Worm (Caenorhabditis elegans) whole organism, mixed stage, embryonic: ENCODE data around the gene K09F5.4.

ENCODE experiments used
- M03D4.4 ChIP-seq: sonication (generic microtip); optimal IDR thresholded peaks from 2 replicates; lab custom pipeline; 2017; ENCODE audit warnings: mild to moderate bottlenecking, missing genetic modification characterization, missing compliant biosample characterization
- elt-1 ChIP-seq: sonication (generic microtip); optimal IDR thresholded peaks from 2 replicates; lab custom pipeline; 2017; ENCODE audit warnings: missing genetic modification characterization, mild to moderate bottlenecking, missing compliant biosample characterization, antibody characterized with exemption, moderate library complexity, borderline replicate concordance; ENCODE audit not compliant: insufficient read depth
- hlh-1 ChIP-seq: fragments of 150-350 bp; optimal IDR thresholded peaks from 2 replicates; lab custom pipeline; 2014; ENCODE audit warnings: missing biosample characterization, missing genetic modification reagents, missing genetic modification characterization
- lsy-2 ChIP-seq: fragments of 150-350 bp; optimal IDR thresholded peaks from 2 replicates; lab custom pipeline; 2014; ENCODE audit warnings: missing biosample characterization, missing genetic modification characterization
- nhr-12 ChIP-seq: fragments of 150-350 bp; optimal IDR thresholded peaks from 2 replicates; lab custom pipeline; 2014; ENCODE audit warnings: missing biosample characterization, missing genetic modification characterization
- nhr-2 ChIP-seq: fragments of 150-350 bp; optimal IDR thresholded peaks from 2 replicates; lab custom pipeline; 2014; ENCODE audit warnings: missing biosample characterization, missing genetic modification characterization
- snpc-4 ChIP-seq: fragments of 150-350 bp; optimal IDR thresholded peaks from 2 replicates; lab custom pipeline; 2014; ENCODE audit warnings: missing biosample characterization, missing genetic modification characterization
- tbx-8 ChIP-seq: fragments of 200-800 bp; sonication (Bioruptor generic); optimal IDR thresholded peaks from 2 replicates; lab custom pipeline; 2018; ENCODE audit warnings: mild to moderate bottlenecking, missing genetic modification characterization, moderate library complexity, missing compliant biosample characterization
- unc-62 ChIP-seq: fragments of 150-350 bp; optimal IDR thresholded peaks from 2 replicates; lab custom pipeline; 2014; ENCODE audit warnings: missing biosample characterization, missing genetic modification reagents, missing genetic modification characterization
- ztf-11 ChIP-seq: fragments of 150-350 bp; optimal IDR thresholded peaks from 2 replicates; lab custom pipeline; 2014; ENCODE audit warnings: missing biosample characterization, missing genetic modification characterization

DNA sequence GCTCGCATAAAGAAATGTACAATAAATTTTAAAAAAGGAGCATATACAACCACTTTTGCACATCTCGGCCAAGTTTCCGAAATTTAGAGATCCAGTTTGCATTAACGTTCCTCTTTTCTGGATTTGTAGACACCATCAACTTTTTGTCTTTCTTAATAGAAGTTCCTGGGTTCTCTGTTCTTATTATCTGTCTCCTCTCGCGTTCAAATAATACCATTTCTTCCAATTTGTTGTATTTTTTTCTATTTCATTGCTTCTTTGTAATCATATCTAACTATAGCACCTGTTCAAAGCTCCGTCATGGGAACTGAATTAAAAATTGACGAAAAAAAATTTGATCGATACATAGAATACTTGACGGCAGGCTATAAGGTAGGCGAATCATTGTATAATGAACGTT is 28.8 kb upstream of the K09F5.4 start, which contains the start of gene K09F5.1:
- TF ChIP-seq elt-1 (tag; lab: Kevin White, UChicago): no peak
- TF ChIP-seq M03D4.4 (tag; lab: Kevin White, UChicago): no peak
- no peak for TF ChIP-seq tbx-8 (GFP tag; lab: Kevin White, UChicago)
- TF ChIP-seq unc-62 (GFP tag; lab: Kevin White, UChicago): no peak
- no peak for TF ChIP-seq snpc-4
- no peak for TF ChIP-seq hlh-1
- TF ChIP-seq nhr-12: no peak
- no peak for TF ChIP-seq ztf-11
- no peak for TF ChIP-seq lsy-2 (tag; lab: Kevin White, UChicago)
- TF ChIP-seq nhr-2 (tag; lab: Kevin White, UChicago): no peak
